Worm (Caenorhabditis elegans) whole organism, L1 larva: ENCODE results near the gene nfki-1.

Experiments used
- C16A3.4 ChIP-seq: fragments of 150-350 bp; optimal IDR thresholded peaks from 2 replicates; lab custom pipeline; 2014; ENCODE audit warnings: missing biosample characterization, missing genetic modification characterization
- C34B4.2 ChIP-seq: sonication (generic microtip); optimal IDR thresholded peaks from 2 replicates; lab custom pipeline; 2017; ENCODE audit warnings: mild to moderate bottlenecking, missing genetic modification characterization, missing compliant biosample characterization
- aha-1 ChIP-seq: fragments of 150-350 bp; optimal IDR thresholded peaks from 2 replicates; lab custom pipeline; 2014; ENCODE audit warnings: missing biosample characterization, missing genetic modification characterization
- aly-2 ChIP-seq: fragments of 150-350 bp; optimal IDR thresholded peaks from 2 replicates; lab custom pipeline; 2014; ENCODE audit warnings: missing biosample characterization, missing genetic modification characterization
- ama-1 ChIP-seq: fragments of 150-350 bp; optimal IDR thresholded peaks from 2 replicates; lab custom pipeline; 2014
- blmp-1 ChIP-seq: fragments of 150-350 bp; optimal IDR thresholded peaks from 2 replicates; lab custom pipeline; 2014; ENCODE audit warnings: missing biosample characterization, missing genetic modification characterization
- ceh-63 ChIP-seq: fragments of 200-800 bp; sonication (Bioruptor generic); optimal IDR thresholded peaks from 2 replicates; lab custom pipeline; 2018; ENCODE audit warnings: mild to moderate bottlenecking, missing genetic modification characterization, missing compliant biosample characterization
- ceh-88 ChIP-seq: fragments of 200-800 bp; sonication (Bioruptor generic); IDR thresholded peaks from 2 replicates; pipeline ENCODE4 v1.3.6; 2022; ENCODE audit warnings: missing genetic modification characterization, missing compliant biosample characterization
- ceh-90 ChIP-seq: sonication (generic microtip); optimal IDR thresholded peaks from 2 replicates; lab custom pipeline; 2016; ENCODE audit warnings: missing genetic modification characterization, missing compliant biosample characterization
- ces-1 ChIP-seq: fragments of 150-350 bp; optimal IDR thresholded peaks from 2 replicates; lab custom pipeline; 2014; ENCODE audit warnings: missing biosample characterization, missing genetic modification reagents, missing genetic modification characterization
- dsc-1 ChIP-seq: sonication (generic microtip); optimal IDR thresholded peaks from 2 replicates; lab custom pipeline; 2016; ENCODE audit warnings: mild to moderate bottlenecking, missing genetic modification characterization, missing compliant biosample characterization
- efl-1 ChIP-seq, 4 experiments: fragments of 150-350 bp; optimal IDR thresholded peaks in 3 of 4; peaks in 1 of 4; 1 replicate in 1 of 4; 2 replicates in 3 of 4; lab custom pipeline; 2014; ENCODE audit warnings: missing biosample characterization in 2 of 4, missing genetic modification characterization in 2 of 4, missing genetic modification reagents in 2 of 4
- efl-3 ChIP-seq: fragments of 200-800 bp; sonication (Bioruptor generic); optimal IDR thresholded peaks from 2 replicates; lab custom pipeline; 2018; ENCODE audit warnings: mild to moderate bottlenecking, missing genetic modification characterization, missing compliant biosample characterization
- elt-3 ChIP-seq, 6 experiments: fragments of 150-350 bp in 1 of 6; sonication (generic microtip); optimal IDR thresholded peaks; 2 replicates each; lab custom pipeline; 2017 to 2018; ENCODE audit warnings: missing biosample characterization in 6 of 6, missing genetic modification characterization in 6 of 6, inconsistent platforms in 1 of 6
- ets-5 ChIP-seq: fragments of 200-800 bp; sonication (Bioruptor generic); IDR thresholded peaks from 2 replicates; pipeline ENCODE4 v1.3.6; 2022; ENCODE audit warnings: missing genetic modification characterization, missing compliant biosample characterization
- fkh-10 ChIP-seq: sonication (generic microtip); optimal IDR thresholded peaks from 2 replicates; lab custom pipeline; 2017; ENCODE audit warnings: missing biosample characterization, missing genetic modification reagents, missing genetic modification characterization
- fkh-8 ChIP-seq: sonication (generic microtip); optimal IDR thresholded peaks from 2 replicates; lab custom pipeline; 2016; ENCODE audit warnings: mild to moderate bottlenecking, missing genetic modification characterization, missing compliant biosample characterization
- fos-1 ChIP-seq: fragments of 150-350 bp; optimal IDR thresholded peaks from 2 replicates; lab custom pipeline; 2014; ENCODE audit warnings: missing biosample characterization, missing genetic modification characterization
- hpl-2 ChIP-seq: fragments of 150-350 bp; optimal IDR thresholded peaks from 2 replicates; lab custom pipeline; 2014; ENCODE audit warnings: missing biosample characterization, missing genetic modification reagents, missing genetic modification characterization
- lin-14 ChIP-seq: fragments of 200-800 bp; sonication (Bioruptor generic); optimal IDR thresholded peaks from 2 replicates; lab custom pipeline; 2018; ENCODE audit warnings: mild to moderate bottlenecking, missing genetic modification characterization, moderate library complexity, missing compliant biosample characterization
- lin-35 ChIP-seq, 2 experiments: fragments of 150-350 bp; optimal IDR thresholded peaks; 2 replicates each; lab custom pipeline; 2014; ENCODE audit warnings: missing biosample characterization in 2 of 2, missing genetic modification characterization in 2 of 2, missing genetic modification reagents in 2 of 2
- mdl-1 ChIP-seq, 2 experiments: fragments of 150-350 bp; optimal IDR thresholded peaks; 2 replicates each; lab custom pipeline; 2014 to 2017; ENCODE audit warnings: missing biosample characterization in 2 of 2, missing genetic modification characterization in 2 of 2, inconsistent platforms in 1 of 2
- mef-2 ChIP-seq: fragments of 150-350 bp; optimal IDR thresholded peaks from 2 replicates; lab custom pipeline; 2014; ENCODE audit warnings: missing biosample characterization, missing genetic modification characterization
- mep-1 ChIP-seq: fragments of 150-350 bp; optimal IDR thresholded peaks from 2 replicates; lab custom pipeline; 2014; ENCODE audit warnings: missing biosample characterization, missing genetic modification characterization
- nhr-11 ChIP-seq: fragments of 150-350 bp; optimal IDR thresholded peaks from 2 replicates; lab custom pipeline; 2014; ENCODE audit warnings: missing biosample characterization, missing genetic modification characterization
- nhr-19 ChIP-seq: fragments of 200-800 bp; sonication (Bioruptor generic); conservative IDR thresholded peaks from 2 replicates; pipeline ENCODE4 v1.3.6; 2022; ENCODE audit warnings: missing genetic modification characterization, missing compliant biosample characterization
- nhr-20 ChIP-seq: sonication (generic microtip); optimal IDR thresholded peaks from 2 replicates; lab custom pipeline; 2016; ENCODE audit warnings: mild to moderate bottlenecking, missing genetic modification characterization, missing compliant biosample characterization
- nhr-71 ChIP-seq: sonication (generic microtip); optimal IDR thresholded peaks from 2 replicates; lab custom pipeline; 2016; ENCODE audit warnings: mild to moderate bottlenecking, missing genetic modification characterization, moderate library complexity, missing compliant biosample characterization
- nhr-76 ChIP-seq: sonication (generic microtip); optimal IDR thresholded peaks from 2 replicates; lab custom pipeline; 2017; ENCODE audit warnings: missing biosample characterization, missing genetic modification characterization
- nhr-85 ChIP-seq: sonication (generic microtip); peaks from one replicate; lab custom pipeline; 2016; ENCODE audit warnings: missing genetic modification characterization, inconsistent platforms, missing compliant biosample characterization
- pax-3 ChIP-seq: fragments of 200-800 bp; sonication (Bioruptor generic); optimal IDR thresholded peaks from 2 replicates; lab custom pipeline; 2018; ENCODE audit warnings: mild to moderate bottlenecking, missing genetic modification characterization, moderate library complexity, missing compliant biosample characterization
- pqm-1 ChIP-seq: sonication (generic microtip); optimal IDR thresholded peaks from 3 replicates; lab custom pipeline; 2017; ENCODE audit warnings: missing biosample characterization, missing genetic modification characterization
- skn-1 ChIP-seq: fragments of 150-350 bp; optimal IDR thresholded peaks from 2 replicates; lab custom pipeline; 2014; ENCODE audit warnings: missing biosample characterization, missing genetic modification characterization
- sup-37 ChIP-seq: fragments of 200-800 bp; sonication (Bioruptor generic); optimal IDR thresholded peaks from 2 replicates; lab custom pipeline; 2018; ENCODE audit warnings: mild to moderate bottlenecking, missing genetic modification characterization, missing compliant biosample characterization
- swsn-7 ChIP-seq: sonication (generic microtip); optimal IDR thresholded peaks from 2 replicates; lab custom pipeline; 2016; ENCODE audit warnings: missing genetic modification characterization, missing compliant biosample characterization
- tbx-2 ChIP-seq: sonication (generic microtip); optimal IDR thresholded peaks from 2 replicates; lab custom pipeline; 2016; ENCODE audit warnings: missing genetic modification characterization, missing compliant biosample characterization
- tlp-1 ChIP-seq: fragments of 150-350 bp; optimal IDR thresholded peaks from 2 replicates; lab custom pipeline; 2014; ENCODE audit warnings: missing biosample characterization, missing genetic modification characterization
- unc-30 ChIP-seq: sonication (generic microtip); optimal IDR thresholded peaks from 2 replicates; lab custom pipeline; 2017; ENCODE audit warnings: missing biosample characterization, missing genetic modification characterization
- unc-62 ChIP-seq: fragments of 150-350 bp; optimal IDR thresholded peaks from 2 replicates; lab custom pipeline; 2014; ENCODE audit warnings: missing biosample characterization, missing genetic modification reagents, missing genetic modification characterization
- ztf-11 ChIP-seq, 2 experiments: sonication (generic microtip); optimal IDR thresholded peaks; 2 replicates each; lab custom pipeline; 2016 to 2017; ENCODE audit warnings: missing genetic modification characterization in 2 of 2, missing biosample characterization in 1 of 2, missing compliant biosample characterization in 1 of 2

The nfki-1 gene

DNA sequence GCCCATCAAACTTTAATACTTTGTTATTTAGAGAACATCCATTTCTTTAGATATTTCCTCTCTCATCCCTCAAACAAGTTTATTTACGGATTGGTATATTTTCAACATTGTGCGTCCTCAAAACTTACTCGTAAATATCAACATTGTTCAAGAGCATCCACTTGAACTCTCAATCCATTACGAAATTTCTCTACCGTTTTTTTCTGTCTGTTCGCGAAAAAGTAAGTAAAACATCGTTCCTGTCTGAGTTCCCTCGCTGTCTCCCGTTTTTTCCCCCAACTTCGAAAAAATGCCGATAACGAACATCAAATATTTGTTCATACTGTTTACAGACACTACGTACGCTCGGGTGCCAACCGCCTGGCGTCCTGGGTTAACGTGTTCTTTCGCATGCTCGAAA, 20.1 kb upstream of the nfki-1 start (continued):
- TF ChIP-seq ceh-63 (GFP tag; lab: Kevin White, UChicago), result no peak
- no peak for TF ChIP-seq fkh-8 (tag; lab: Kevin White, UChicago)
- no peak for TF ChIP-seq lin-35 (GFP tag; optimal IDR thresholded peaks at IDR 0.05; lab: Kevin White, UChicago)
- no peak for TF ChIP-seq skn-1
- TF ChIP-seq mef-2 (tag; lab: Kevin White, UChicago), result no peak
- no peak for TF ChIP-seq ets-5 (GFP tag; lab: Robert Waterston, UW)
- TF ChIP-seq ceh-90 (tag; lab: Kevin White, UChicago), result no peak
- no peak for TF ChIP-seq aha-1
- TF ChIP-seq fos-1 (tag; lab: Kevin White, UChicago), result no peak
- TF ChIP-seq nhr-11 (tag; lab: Kevin White, UChicago), result no peak
- TF ChIP-seq C34B4.2 (tag; lab: Kevin White, UChicago), result no peak
- TF ChIP-seq nhr-19 (GFP tag; lab: Robert Waterston, UW), result 0 out of 2 replicates have a peak, but pooled peaks have one; percentile 5
- no peak for TF ChIP-seq tlp-1 (tag; lab: Kevin White, UChicago)
- no peak for TF ChIP-seq nhr-71 (tag; lab: Kevin White, UChicago)
- TF ChIP-seq ces-1, result no peak
- TF ChIP-seq tbx-2, result peak; percentile 43
- TF ChIP-seq elt-3 (tag; optimal IDR thresholded peaks at IDR 0.05; lab: Kevin White, UChicago), result no peak
- peak in 1 of 2 experiments; percentile 23 for TF ChIP-seq mdl-1 (tag; optimal IDR thresholded peaks at IDR 0.05; lab: Kevin White, UChicago)
- no peak for TF ChIP-seq C16A3.4 (tag; lab: Kevin White, UChicago)
- peak; percentile 13 for TF ChIP-seq nhr-20
- TF ChIP-seq swsn-7 (tag; lab: Kevin White, UChicago), result no peak
- no peak for TF ChIP-seq unc-30 (tag; lab: Kevin White, UChicago)
- TF ChIP-seq ama-1 (lab: Kevin White, UChicago), result no peak
- TF ChIP-seq sup-37 (GFP tag; lab: Kevin White, UChicago), result peak; percentile 17

- TF ChIP-seq nhr-76, result no peak
- no peak for TF ChIP-seq aly-2 (tag; lab: Kevin White, UChicago)
- no peak for TF ChIP-seq ces-1
- TF ChIP-seq fkh-10, result no peak
- no peak for TF ChIP-seq elt-3 (tag; optimal IDR thresholded peaks at IDR 0.05; lab: Kevin White, UChicago)
- no peak for TF ChIP-seq ztf-11 (tag; optimal IDR thresholded peaks at IDR 0.05; lab: Kevin White, UChicago)
- no peak for TF ChIP-seq pax-3 (tag; lab: Kevin White, UChicago)
- no peak for TF ChIP-seq ceh-88 (GFP tag; lab: Robert Waterston, UW)
- TF ChIP-seq pqm-1, result no peak
- no peak for TF ChIP-seq skn-1
- TF ChIP-seq dsc-1 (tag; lab: Kevin White, UChicago), result no peak
- TF ChIP-seq efl-3 (GFP tag; lab: Kevin White, UChicago), result no peak
- TF ChIP-seq swsn-7 (tag; lab: Kevin White, UChicago), result no peak
Measured at ce11 chrX:15335636-15336035, 19.4 kb upstream of the nfki-1 start.

DNA sequence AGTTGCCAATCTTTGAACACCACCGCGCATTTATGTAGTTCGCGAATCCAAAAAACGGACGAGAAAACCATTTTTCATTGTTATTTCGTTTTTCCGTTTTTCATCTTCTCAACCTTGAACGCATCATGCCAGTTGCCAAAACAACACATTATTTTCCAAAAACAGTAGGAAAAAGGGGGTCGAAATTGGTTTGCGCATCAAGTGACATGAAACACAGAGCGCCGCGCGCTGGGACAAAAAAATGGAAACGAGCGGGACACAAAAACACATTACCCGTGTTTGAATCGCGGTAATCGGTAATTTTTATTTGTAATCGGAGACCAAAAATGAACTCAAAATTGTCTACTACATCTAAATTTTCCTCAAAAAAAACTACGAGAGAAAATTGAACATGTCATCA, 18.6 kb upstream of the nfki-1 start:
- TF ChIP-seq blmp-1 (tag; lab: Kevin White, UChicago) (peak; percentile 57), efl-1 (optimal IDR thresholded peaks at IDR 0.05; lab: Kevin White, UChicago) (no peak), efl-1 (GFP tag; optimal IDR thresholded peaks at IDR 0.05 in 1 of 2; lab: Kevin White, UChicago) (peak in 1 of 2 experiments; percentile 24), hpl-2 (GFP tag; lab: Kevin White, UChicago) (no peak), lin-14 (GFP tag; lab: Kevin White, UChicago) (peak; percentile 57), fos-1 (tag; lab: Kevin White, UChicago) (no peak), nhr-85 (tag; lab: Kevin White, UChicago) (peak; percentile 66), unc-62 (GFP tag; lab: Kevin White, UChicago) (no peak), mep-1 (tag; lab: Kevin White, UChicago) (peak; percentile 11)
